Fruit fly (Drosophila melanogaster) S2 (cell line): ENCODE results near the gene CG42525.

Experiments used
- CG8478 ChIP-seq: fragments of >200 bp; optimal IDR thresholded peaks from 2 replicates; lab custom pipeline; 2018
- CTCF ChIP-seq, 2 experiments: fragments of >200 bp; optimal IDR thresholded peaks; 2 replicates each; lab custom pipeline; 2018

CG42525 gene

dm6 chr3L:3165399-3165798 is 24.1 kb downstream of the CG42525 start:
- TF ChIP-seq CTCF (optimal IDR thresholded peaks at IDR 0.05; lab: Kevin White, UChicago) (no peak), CG8478 (lab: Kevin White, UChicago) (no peak)

- TF ChIP-seq CTCF (optimal IDR thresholded peaks at IDR 0.05; lab: Kevin White, UChicago) (no peak), CG8478 (lab: Kevin White, UChicago) (no peak)
These were observed 24.6 kb downstream of the CG42525 start, which contains the start of gene CG32280 for dm6 chr3L:3164951-3165350. Gene CG32280, plus strand, starts transcription at chr3L:3165181.

- TF ChIP-seq CTCF (optimal IDR thresholded peaks at IDR 0.05; lab: Kevin White, UChicago) = no peak
- no peak for TF ChIP-seq CG8478 (lab: Kevin White, UChicago)
These were observed 27.0 kb downstream of the CG42525 start for dm6 chr3L:3162584-3162983.

dm6 chr3L:3161968-3162367 is 27.6 kb downstream of the CG42525 start, which contains the start of gene rasp:
Gene rasp, plus strand, starts transcription at chr3L:3162180.
- TF ChIP-seq CG8478 (lab: Kevin White, UChicago) = no peak
- TF ChIP-seq CTCF (optimal IDR thresholded peaks at IDR 0.05; lab: Kevin White, UChicago) = no peak

- TF ChIP-seq CG8478 (lab: Kevin White, UChicago) (no peak), CTCF (optimal IDR thresholded peaks at IDR 0.05; lab: Kevin White, UChicago) (no peak)
These were observed 30.0 kb downstream of the CG42525 start, which contains the start of the genes ND-30 and CG15812 for dm6 chr3L:3159309-3160194. Gene ND-30, minus strand, starts transcription at chr3L:3159578. Gene CG15812, plus strand, starts transcription at chr3L:3159991.

- TF ChIP-seq CG8478 (lab: Kevin White, UChicago) (no peak), CTCF (optimal IDR thresholded peaks at IDR 0.05; lab: Kevin White, UChicago) (peak; percentile 50 to 59)
These were observed 31.9 kb downstream of the CG42525 start for dm6 chr3L:3157651-3158050.

- TF ChIP-seq CTCF (optimal IDR thresholded peaks at IDR 0.05; lab: Kevin White, UChicago) (no peak), CG8478 (lab: Kevin White, UChicago) (no peak)
These were observed 39.2 kb downstream of the CG42525 start for dm6 chr3L:3150376-3150775.

dm6 chr3L:3149060-3149872 is 40.3 kb downstream of the CG42525 start:
- TF ChIP-seq CTCF (optimal IDR thresholded peaks at IDR 0.05; lab: Kevin White, UChicago) (no peak), CG8478 (lab: Kevin White, UChicago) (no peak)

dm6 chr3L:3148125-3149059 is 41.2 kb downstream of the CG42525 start, which contains the start of the genes Usp5 and BtbVII:
Gene Usp5, minus strand, starts transcription at chr3L:3148358.
Gene BtbVII, plus strand, starts transcription at chr3L:3148646.
- no peak for TF ChIP-seq CG8478 (lab: Kevin White, UChicago)
- TF ChIP-seq CTCF (optimal IDR thresholded peaks at IDR 0.05; lab: Kevin White, UChicago) = no peak

dm6 chr3L:3143383-3143962 is 46.1 kb downstream of the CG42525 start, which contains the start of the genes CG11537 and Alg2:
Gene CG11537, minus strand, starts transcription at chr3L:3143457.
Gene Alg2, plus strand, starts transcription at chr3L:3143808.
- TF ChIP-seq CG8478 (lab: Kevin White, UChicago) (no peak), CTCF (optimal IDR thresholded peaks at IDR 0.05; lab: Kevin White, UChicago) (no peak)

- no peak for TF ChIP-seq CG8478 (lab: Kevin White, UChicago)
These were observed 46.8 kb downstream of the CG42525 start for dm6 chr3L:3142516-3143382.

- no peak for TF ChIP-seq CG8478 (lab: Kevin White, UChicago)
These were observed 48.1 kb downstream of the CG42525 start for dm6 chr3L:3141411-3141810.
